Worm (Caenorhabditis elegans) whole organism, early embryonic: ENCODE measurements around the gene dhs-31.

Experiments
- B0310.2 ChIP-seq: sonication (generic microtip); optimal IDR thresholded peaks from 2 replicates; lab custom pipeline; 2016; ENCODE audit warnings: mild to moderate bottlenecking, missing genetic modification characterization, missing compliant biosample characterization
- F13C5.2 ChIP-seq: sonication (generic microtip); optimal IDR thresholded peaks from 2 replicates; lab custom pipeline; 2017; ENCODE audit warnings: mild to moderate bottlenecking, missing genetic modification characterization, inconsistent platforms, missing compliant biosample characterization
- ama-1 ChIP-seq: fragments of 150-350 bp; optimal IDR thresholded peaks from 2 replicates; lab custom pipeline; 2014

DNA sequence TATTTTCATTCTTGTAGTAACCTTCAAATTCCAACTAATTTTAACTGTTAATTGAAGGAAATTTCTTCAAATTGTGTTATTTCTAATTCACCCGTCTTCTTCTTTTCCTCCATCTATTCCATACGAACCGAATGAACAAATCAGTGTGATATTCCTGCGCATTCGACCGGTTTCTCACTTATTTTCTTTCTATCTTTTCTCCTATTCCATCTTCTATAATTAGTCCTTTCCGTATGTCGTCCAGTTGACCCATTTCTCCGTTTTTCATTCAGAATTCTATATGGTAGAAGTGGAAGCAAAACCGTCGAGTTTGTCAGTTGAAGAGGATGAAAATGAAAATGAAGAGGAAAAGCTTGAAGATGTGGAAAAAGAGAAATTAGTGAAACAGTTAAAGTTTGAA lies 31.2 kb downstream of the dhs-31 start, which contains the start of gene magu-4:
- TF ChIP-seq B0310.2 (tag; lab: Kevin White, UChicago) (no peak), ama-1 (lab: Kevin White, UChicago) (no peak), F13C5.2 (no peak)
